Fruit fly (Drosophila melanogaster) whole organism, embryonic: ENCODE results near the gene Adsl.

Source experiments
- C15 ChIP-seq: fragments of 200-800 bp; sonication (Bioruptor generic); IDR thresholded peaks from 3 replicates; pipeline ENCODE4 v1.3.6; 2022; ENCODE audit warnings: missing biosample characterization, missing genetic modification characterization
- CG10543 ChIP-seq: fragments of 200-800 bp; sonication (Bioruptor generic); optimal IDR thresholded peaks from 3 replicates; lab custom pipeline; 2017; ENCODE audit warnings: missing biosample characterization, mild to moderate bottlenecking, missing genetic modification characterization, moderate library complexity
- CG11093 ChIP-seq: fragments of 200-800 bp; sonication (Bioruptor generic); IDR thresholded peaks from 3 replicates; pipeline ENCODE4 v1.3.6; 2022; ENCODE audit warnings: missing biosample characterization, missing genetic modification characterization
- CG12104 ChIP-seq: fragments of 200-800 bp; sonication (Bioruptor generic); optimal IDR thresholded peaks from 3 replicates; lab custom pipeline; 2016; ENCODE audit warnings: missing biosample characterization, missing genetic modification characterization
- CG12299 ChIP-seq: fragments of 200-800 bp; sonication (Bioruptor generic); optimal IDR thresholded peaks from 2 replicates; lab custom pipeline; 2018; ENCODE audit warnings: missing biosample characterization, mild to moderate bottlenecking, missing genetic modification characterization
- CG12942 ChIP-seq: fragments of 200-800 bp; sonication (Bioruptor generic); optimal IDR thresholded peaks from 3 replicates; lab custom pipeline; 2016; ENCODE audit warnings: missing biosample characterization, missing genetic modification characterization
- CG15011 ChIP-seq: fragments of 200-800 bp; sonication (Bioruptor generic); optimal IDR thresholded peaks from 3 replicates; lab custom pipeline; 2018; ENCODE audit warnings: missing biosample characterization, mild to moderate bottlenecking, missing genetic modification characterization
- CG1529 ChIP-seq: fragments of 200-800 bp; sonication (Bioruptor generic); optimal IDR thresholded peaks from 3 replicates; lab custom pipeline; 2018; ENCODE audit warnings: missing biosample characterization, missing genetic modification characterization
- CG2202 ChIP-seq: fragments of 200-800 bp; sonication (Bioruptor generic); optimal IDR thresholded peaks from 2 replicates; lab custom pipeline; 2018; ENCODE audit warnings: missing biosample characterization, mild to moderate bottlenecking, missing genetic modification characterization
- CG3065 ChIP-seq: fragments of 200-800 bp; sonication (Bioruptor generic); optimal IDR thresholded peaks from 2 replicates; lab custom pipeline; 2016; ENCODE audit warnings: missing biosample characterization, missing genetic modification characterization
- CG33213 ChIP-seq: fragments of 200-800 bp; sonication (Bioruptor generic); optimal IDR thresholded peaks from 3 replicates; lab custom pipeline; 2016; ENCODE audit warnings: missing biosample characterization, missing genetic modification characterization
- CG4854 ChIP-seq: fragments of 200-800 bp; sonication (Bioruptor generic); optimal IDR thresholded peaks from 2 replicates; lab custom pipeline; 2016; ENCODE audit warnings: missing biosample characterization, missing genetic modification characterization, inconsistent platforms
- CG6813 ChIP-seq: fragments of 200-800 bp; sonication (Bioruptor generic); optimal IDR thresholded peaks from 2 replicates; lab custom pipeline; 2017; ENCODE audit warnings: missing biosample characterization, missing genetic modification characterization, mild to moderate bottlenecking, moderate library complexity, missing genetic modification reagents
- CG7357 ChIP-seq: fragments of 200-800 bp; sonication (Bioruptor generic); IDR thresholded peaks from 3 replicates; pipeline ENCODE4 v1.3.6; 2022; ENCODE audit warnings: missing biosample characterization, missing genetic modification characterization
- CG7928 ChIP-seq: fragments of 200-800 bp; sonication (Bioruptor generic); optimal IDR thresholded peaks from 2 replicates; lab custom pipeline; 2017; ENCODE audit warnings: missing biosample characterization, mild to moderate bottlenecking, missing genetic modification characterization
- CG7963 ChIP-seq: fragments of 200-800 bp; sonication (Bioruptor generic); IDR thresholded peaks from 3 replicates; pipeline ENCODE4 v1.3.6; 2022; ENCODE audit warnings: missing biosample characterization, missing genetic modification characterization; ENCODE audit not compliant: partially characterized antibody
- CG8944 ChIP-seq: fragments of 200-800 bp; sonication (Bioruptor generic); optimal IDR thresholded peaks from 3 replicates; lab custom pipeline; 2016; ENCODE audit warnings: missing biosample characterization, missing genetic modification characterization
- CHES-1-like ChIP-seq: fragments of 200-800 bp; sonication (Bioruptor generic); optimal IDR thresholded peaks from 2 replicates; lab custom pipeline; 2016; ENCODE audit warnings: missing biosample characterization, missing genetic modification characterization
- Dll ChIP-seq: fragments of 200-800 bp; sonication (Bioruptor generic); IDR thresholded peaks from 4 replicates; pipeline ENCODE4 v1.3.6; 2022; ENCODE audit warnings: missing biosample characterization, missing genetic modification characterization; ENCODE audit not compliant: partially characterized antibody
- Fer3 ChIP-seq: fragments of 200-800 bp; sonication (Bioruptor generic); optimal IDR thresholded peaks from 2 replicates; lab custom pipeline; 2018; ENCODE audit warnings: missing biosample characterization, mild to moderate bottlenecking, missing genetic modification characterization, moderate library complexity
- GATAe ChIP-seq: fragments of 200-800 bp; sonication (Bioruptor generic); conservative IDR thresholded peaks from 2 replicates; pipeline ENCODE4 v1.3.6; 2022; ENCODE audit warnings: missing biosample characterization, missing genetic modification characterization
- HLH54F ChIP-seq: fragments of 200-800 bp; sonication (Bioruptor generic); optimal IDR thresholded peaks from 3 replicates; lab custom pipeline; 2016; ENCODE audit warnings: missing biosample characterization, missing genetic modification characterization
- HLHmδ ChIP-seq: fragments of 200-800 bp; sonication (Bioruptor generic); optimal IDR thresholded peaks from 2 replicates; lab custom pipeline; 2018; ENCODE audit warnings: missing biosample characterization, mild to moderate bottlenecking, missing genetic modification characterization, moderate library complexity
- Hmr ChIP-seq: fragments of 200-800 bp; sonication (Bioruptor generic); optimal IDR thresholded peaks from 3 replicates; lab custom pipeline; 2017; ENCODE audit warnings: mild to moderate bottlenecking, missing biosample characterization, missing genetic modification reagents, missing genetic modification characterization
- Hmx ChIP-seq: fragments of 200-800 bp; sonication (Bioruptor generic); optimal IDR thresholded peaks from 2 replicates; lab custom pipeline; 2016; ENCODE audit warnings: missing biosample characterization, missing genetic modification characterization
- Hsf ChIP-seq: fragments of 200-800 bp; sonication (Bioruptor generic); optimal IDR thresholded peaks from 3 replicates; lab custom pipeline; 2016; ENCODE audit warnings: missing biosample characterization, missing genetic modification characterization
- Kr ChIP-seq: fragments of 200-800 bp; sonication (Bioruptor generic); optimal IDR thresholded peaks from 2 replicates; lab custom pipeline; 2017; ENCODE audit warnings: missing biosample characterization, mild to moderate bottlenecking, missing genetic modification characterization
- MTF-1 ChIP-seq: fragments of 200-800 bp; sonication (Bioruptor generic); optimal IDR thresholded peaks from 2 replicates; lab custom pipeline; 2018; ENCODE audit warnings: missing biosample characterization, mild to moderate bottlenecking, missing genetic modification characterization, borderline replicate concordance
- Oli ChIP-seq: fragments of 200-800 bp; sonication (Bioruptor generic); optimal IDR thresholded peaks from 2 replicates; lab custom pipeline; 2018; ENCODE audit warnings: missing biosample characterization, mild to moderate bottlenecking, missing genetic modification characterization, moderate library complexity
- ac ChIP-seq: fragments of 200-800 bp; sonication (Bioruptor generic); optimal IDR thresholded peaks from 3 replicates; lab custom pipeline; 2017; ENCODE audit warnings: missing biosample characterization, mild to moderate bottlenecking, missing genetic modification characterization
- bowl ChIP-seq: fragments of 200-800 bp; sonication (Bioruptor generic); IDR thresholded peaks from 2 replicates; pipeline ENCODE4 v1.3.6; 2022; ENCODE audit warnings: missing biosample characterization, missing genetic modification characterization
- fu2 ChIP-seq: fragments of 200-800 bp; sonication (Bioruptor generic); optimal IDR thresholded peaks from 2 replicates; lab custom pipeline; 2016; ENCODE audit warnings: missing biosample characterization, missing genetic modification characterization
- gce ChIP-seq: fragments of 200-800 bp; sonication (Bioruptor generic); IDR thresholded peaks from 3 replicates; pipeline ENCODE4 v1.3.6; 2022; ENCODE audit warnings: missing biosample characterization, missing genetic modification characterization
- gem ChIP-seq: fragments of 200-800 bp; sonication (Bioruptor generic); optimal IDR thresholded peaks from 2 replicates; lab custom pipeline; 2019; ENCODE audit warnings: missing biosample characterization, mild to moderate bottlenecking, missing genetic modification characterization, moderate library complexity
- grau ChIP-seq: fragments of 200-800 bp; optimal IDR thresholded peaks from 3 replicates; lab custom pipeline; 2019; ENCODE audit warnings: missing biosample characterization, mild to moderate bottlenecking, missing genetic modification characterization, moderate library complexity
- lbe ChIP-seq: fragments of 200-800 bp; sonication (Bioruptor generic); optimal IDR thresholded peaks from 2 replicates; lab custom pipeline; 2016; ENCODE audit warnings: missing biosample characterization, mild to moderate bottlenecking, missing genetic modification characterization
- maf-S ChIP-seq: fragments of 200-800 bp; sonication (Bioruptor generic); optimal IDR thresholded peaks from 2 replicates; lab custom pipeline; 2016; ENCODE audit warnings: missing biosample characterization, missing genetic modification characterization
- nerfin-2 ChIP-seq: fragments of 200-800 bp; sonication (Bioruptor generic); IDR thresholded peaks from 2 replicates; pipeline ENCODE4 v1.3.6; 2022; ENCODE audit warnings: missing biosample characterization, missing genetic modification characterization; ENCODE audit not compliant: partially characterized antibody
- nmo ChIP-seq: fragments of 200-800 bp; sonication (Bioruptor generic); optimal IDR thresholded peaks from 2 replicates; lab custom pipeline; 2018; ENCODE audit warnings: missing biosample characterization, mild to moderate bottlenecking, missing genetic modification characterization, moderate library complexity
- pho ChIP-seq: fragments of 200-800 bp; sonication (Bioruptor generic); optimal IDR thresholded peaks from 2 replicates; lab custom pipeline; 2016; ENCODE audit warnings: missing biosample characterization, missing genetic modification characterization
- ranshi ChIP-seq: fragments of 200-800 bp; sonication (Bioruptor generic); IDR thresholded peaks from 2 replicates; pipeline ENCODE4 v1.3.6; 2022; ENCODE audit warnings: missing biosample characterization, missing genetic modification characterization
- rib ChIP-seq: fragments of 200-800 bp; sonication (Bioruptor generic); IDR thresholded peaks from 2 replicates; pipeline ENCODE4 v1.3.6; 2022; ENCODE audit warnings: missing biosample characterization, missing genetic modification characterization
- salm ChIP-seq: fragments of 200-800 bp; sonication (Bioruptor generic); optimal IDR thresholded peaks from 2 replicates; lab custom pipeline; 2018; ENCODE audit warnings: missing biosample characterization, mild to moderate bottlenecking, missing genetic modification characterization
- sens-2 ChIP-seq: fragments of 200-800 bp; sonication (Bioruptor generic); IDR thresholded peaks from 2 replicates; pipeline ENCODE4 v1.3.6; 2022; ENCODE audit warnings: missing biosample characterization, missing genetic modification characterization
- slp2 ChIP-seq: fragments of 200-800 bp; sonication (Bioruptor generic); optimal IDR thresholded peaks from 2 replicates; lab custom pipeline; 2016; ENCODE audit warnings: missing biosample characterization, missing genetic modification characterization
- tll ChIP-seq, 2 experiments: fragments of 200-800 bp in 1 of 2; fragments of >200 bp in 1 of 2; sonication (Bioruptor generic) in 1 of 2; optimal IDR thresholded peaks; 2 replicates each; lab custom pipeline; 2017 to 2019; ENCODE audit warnings: missing biosample characterization in 2 of 2, missing genetic modification characterization in 2 of 2, mild to moderate bottlenecking in 1 of 2, moderate library complexity in 1 of 2
- toy ChIP-seq: fragments of 200-800 bp; sonication (Bioruptor generic); IDR thresholded peaks from 2 replicates; pipeline ENCODE4 v1.3.6; 2022; ENCODE audit warnings: missing biosample characterization, missing genetic modification characterization
- wdn ChIP-seq: fragments of 200-800 bp; sonication (Bioruptor generic); IDR thresholded peaks from 2 replicates; pipeline ENCODE4 v1.3.6; 2022; ENCODE audit warnings: missing biosample characterization, missing genetic modification characterization

The Adsl gene

dm6 chr3R:16969361-16970355, 51.3 kb downstream of the Adsl start (continued):
- peak; percentile 75 for TF ChIP-seq nmo (GFP tag; lab: Kevin White, UChicago)
- peak; percentile 24 for TF ChIP-seq Hsf (GFP tag; lab: Kevin White, UChicago)
- no peak for TF ChIP-seq CHES-1-like (GFP tag; lab: Kevin White, UChicago)
- no peak for TF ChIP-seq Fer3 (tag; lab: Kevin White, UChicago)
- peak; percentile 69; the same call in 2 of the 3 replicates for TF ChIP-seq CG11093 (GFP tag; lab: Robert Waterston, UW)
- peak; percentile 84 for TF ChIP-seq gem (tag; lab: Kevin White, UChicago)
- no peak for TF ChIP-seq slp2
- TF ChIP-seq pho (GFP tag; lab: Kevin White, UChicago), result peak; percentile 12
- TF ChIP-seq Oli (tag; lab: Kevin White, UChicago), result peak; percentile 71
- TF ChIP-seq grau (tag; lab: Kevin White, UChicago), result peak; percentile 69
- peak; percentile 2 for TF ChIP-seq MTF-1 (GFP tag; lab: Kevin White, UChicago)
- TF ChIP-seq ac (GFP tag; lab: Kevin White, UChicago), result no peak
- TF ChIP-seq CG3065, result no peak
- TF ChIP-seq bowl (GFP tag; lab: Robert Waterston, UW), result no peak
- peak; percentile 31 for TF ChIP-seq CG2202 (tag; lab: Kevin White, UChicago)
- no peak for TF ChIP-seq toy (GFP tag; lab: Robert Waterston, UW)
- TF ChIP-seq CG7928, result no peak
- TF ChIP-seq wdn (GFP tag; lab: Robert Waterston, UW), result 0 out of 2 replicates have a peak, but pooled peaks have one; percentile 15
- TF ChIP-seq CG12104 (GFP tag; lab: Kevin White, UChicago), result peak; percentile 63
- no peak for TF ChIP-seq gce (GFP tag; lab: Robert Waterston, UW)
- no peak for TF ChIP-seq maf-S (GFP tag; lab: Kevin White, UChicago)
- no peak for TF ChIP-seq Hmr (GFP tag; lab: Kevin White, UChicago)
- no peak for TF ChIP-seq CG1529 (GFP tag; lab: Kevin White, UChicago)
- TF ChIP-seq Kr (GFP tag; lab: Kevin White, UChicago), result no peak
- TF ChIP-seq CG8944, result no peak
- no peak for TF ChIP-seq CG6813 (GFP tag; lab: Kevin White, UChicago)
- 0 out of 2 replicates have a peak, but pooled peaks have one; percentile 45 for TF ChIP-seq rib (GFP tag; lab: Robert Waterston, UW)
- TF ChIP-seq CG7357, result 0 out of 3 replicates have a peak, but pooled peaks have one; percentile 43
- no peak for TF ChIP-seq nerfin-2
- TF ChIP-seq fu2 (GFP tag; lab: Kevin White, UChicago), result no peak
- TF ChIP-seq Dll, result no peak
- TF ChIP-seq CG4854 (GFP tag; lab: Kevin White, UChicago), result no peak
- TF ChIP-seq salm (tag; lab: Kevin White, UChicago), result peak; percentile 38
- no peak for TF ChIP-seq lbe (GFP tag; lab: Kevin White, UChicago)
- peak; percentile 53 for TF ChIP-seq CG10543 (GFP tag; lab: Kevin White, UChicago)
- peak; percentile 22 for TF ChIP-seq HLH54F (GFP tag; lab: Kevin White, UChicago)
- peak; percentile 16 for TF ChIP-seq CG12942 (GFP tag; lab: Kevin White, UChicago)
- TF ChIP-seq tll (GFP tag; optimal IDR thresholded peaks at IDR 0.05; lab: Kevin White, UChicago), result no peak
- TF ChIP-seq GATAe (GFP tag; lab: Robert Waterston, UW), result peak; percentile 80
- TF ChIP-seq sens-2, result 0 out of 2 replicates have a peak, but pooled peaks have one; percentile 17
- no peak for TF ChIP-seq CG7963
- no peak for TF ChIP-seq HLHmδ (GFP tag; lab: Kevin White, UChicago)
- peak; percentile 16 for TF ChIP-seq CG15011 (GFP tag; lab: Kevin White, UChicago)
- no peak for TF ChIP-seq Hmx (GFP tag; lab: Kevin White, UChicago)
- no peak for TF ChIP-seq C15
- peak; percentile 67 for TF ChIP-seq ranshi (GFP tag; lab: Robert Waterston, UW)
- no peak for TF ChIP-seq CG33213 (GFP tag; lab: Kevin White, UChicago)
- TF ChIP-seq CG12299 (tag; lab: Kevin White, UChicago), result peak; percentile 33
